Worm (Caenorhabditis elegans): ENCODE data around the gene ippk-1.

ippk-1 gene

DNA sequence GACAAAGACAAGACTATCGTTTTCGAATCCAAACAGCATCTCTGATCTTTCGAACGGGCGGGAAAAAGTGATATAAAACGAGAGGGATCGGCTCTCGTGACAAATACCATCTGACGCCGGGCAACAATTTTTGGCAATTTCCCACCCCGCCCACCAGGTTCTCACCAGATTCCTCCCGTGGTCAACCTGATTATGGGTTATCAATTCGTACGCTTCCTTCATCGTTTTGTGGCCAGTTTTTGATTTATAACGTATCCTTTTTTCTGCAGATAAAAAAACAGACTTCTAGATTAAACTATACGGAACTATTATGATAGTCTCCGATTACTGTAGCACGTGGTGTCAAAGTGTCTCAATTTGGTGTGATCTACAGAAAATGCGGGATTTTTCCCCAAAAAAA is 10.2 kb downstream of the ippk-1 start (continued):
- TF ChIP-seq lin-11 (tag; optimal IDR thresholded peaks at IDR 0.05) (no peak), sma-3 (GFP tag; optimal IDR thresholded peaks at IDR 0.05) (peak; percentile 21), lin-13 (GFP tag; optimal IDR thresholded peaks at IDR 0.05) (no peak)

DNA sequence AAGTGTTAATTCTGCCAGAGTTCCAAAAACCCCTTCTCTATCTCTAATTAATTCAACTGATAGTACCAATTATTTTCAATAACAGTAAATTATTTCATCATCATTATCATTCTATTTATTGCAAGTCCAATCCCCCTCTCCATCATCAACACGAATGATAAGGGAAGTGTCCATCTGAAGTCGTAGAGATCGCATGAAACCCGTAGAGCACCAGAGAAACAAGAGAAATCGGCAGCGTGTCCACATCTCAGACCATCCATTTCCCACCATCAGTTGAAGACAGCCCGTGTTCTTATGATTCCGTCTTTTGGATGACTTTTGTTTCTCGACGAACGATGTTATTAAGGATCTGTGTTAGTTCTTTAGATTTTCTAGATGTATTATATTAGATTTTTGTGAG is 10.8 kb downstream of the ippk-1 start:
- peak; percentile 45 for TF ChIP-seq ama-1 (optimal IDR thresholded peaks at IDR 0.05)
- no peak for TF ChIP-seq elt-1 (tag; optimal IDR thresholded peaks at IDR 0.05)
- no peak for TF ChIP-seq nhr-6 (tag; optimal IDR thresholded peaks at IDR 0.05)
- TF ChIP-seq nhr-21 (tag; optimal IDR thresholded peaks at IDR 0.05), result peak; percentile 70
- TF ChIP-seq sma-9 (GFP tag; optimal IDR thresholded peaks at IDR 0.05), result peak; percentile 8
- TF ChIP-seq sma-9 (tag; optimal IDR thresholded peaks at IDR 0.05), result no peak
- no peak for TF ChIP-seq mab-5 (tag; optimal IDR thresholded peaks at IDR 0.05)
- peak; percentile 49 for TF ChIP-seq nhr-129 (tag; optimal IDR thresholded peaks at IDR 0.05)
- TF ChIP-seq mdl-1 (tag; optimal IDR thresholded peaks at IDR 0.05), result peak in 1 of 2 experiments; percentile 12
- TF ChIP-seq nhr-25 (tag; optimal IDR thresholded peaks at IDR 0.05), result peak; percentile 15
- TF ChIP-seq sma-3 (GFP tag; optimal IDR thresholded peaks at IDR 0.05), result peak; percentile 8

- TF ChIP-seq skn-1 (tag; optimal IDR thresholded peaks at IDR 0.05) (no peak), ama-1 (optimal IDR thresholded peaks at IDR 0.05) (peak; percentile 76), nhr-12 (tag; optimal IDR thresholded peaks at IDR 0.05) (no peak), sem-4 (tag; optimal IDR thresholded peaks at IDR 0.05) (no peak), crh-2 (tag; optimal IDR thresholded peaks at IDR 0.05) (no peak), nhr-77 (tag; optimal IDR thresholded peaks at IDR 0.05) (no peak), dmd-4 (tag; optimal IDR thresholded peaks at IDR 0.05) (no peak)
These were observed 11.4 kb downstream of the ippk-1 start for ce11 chrII:12054150-12054549.

DNA sequence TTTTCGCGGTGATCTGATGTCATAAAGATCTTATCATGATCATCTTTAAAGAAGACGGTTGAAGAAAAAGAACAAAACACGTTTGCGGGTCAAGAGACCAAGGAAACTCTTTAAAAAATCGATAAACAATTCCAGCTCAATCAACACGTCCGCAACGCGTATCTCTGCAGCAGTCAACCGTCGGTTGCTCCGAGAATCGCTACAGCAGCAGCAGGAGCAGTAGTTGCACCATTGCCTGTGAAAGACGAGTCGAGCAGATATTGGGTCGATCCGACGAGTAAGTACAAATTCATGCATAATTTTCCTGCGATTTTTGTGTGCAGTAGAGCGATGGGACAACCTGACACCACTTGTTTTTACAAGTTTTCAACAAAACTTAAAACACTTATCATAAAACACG is 11.8 kb downstream of the ippk-1 start:
- no peak for TF ChIP-seq elt-1 (tag; optimal IDR thresholded peaks at IDR 0.05)
- no peak for TF ChIP-seq nhr-6 (tag; optimal IDR thresholded peaks at IDR 0.05)
- TF ChIP-seq nhr-25 (tag; optimal IDR thresholded peaks at IDR 0.05), result peak; percentile 14
- peak; percentile 50 for TF ChIP-seq ama-1 (optimal IDR thresholded peaks at IDR 0.05)

DNA sequence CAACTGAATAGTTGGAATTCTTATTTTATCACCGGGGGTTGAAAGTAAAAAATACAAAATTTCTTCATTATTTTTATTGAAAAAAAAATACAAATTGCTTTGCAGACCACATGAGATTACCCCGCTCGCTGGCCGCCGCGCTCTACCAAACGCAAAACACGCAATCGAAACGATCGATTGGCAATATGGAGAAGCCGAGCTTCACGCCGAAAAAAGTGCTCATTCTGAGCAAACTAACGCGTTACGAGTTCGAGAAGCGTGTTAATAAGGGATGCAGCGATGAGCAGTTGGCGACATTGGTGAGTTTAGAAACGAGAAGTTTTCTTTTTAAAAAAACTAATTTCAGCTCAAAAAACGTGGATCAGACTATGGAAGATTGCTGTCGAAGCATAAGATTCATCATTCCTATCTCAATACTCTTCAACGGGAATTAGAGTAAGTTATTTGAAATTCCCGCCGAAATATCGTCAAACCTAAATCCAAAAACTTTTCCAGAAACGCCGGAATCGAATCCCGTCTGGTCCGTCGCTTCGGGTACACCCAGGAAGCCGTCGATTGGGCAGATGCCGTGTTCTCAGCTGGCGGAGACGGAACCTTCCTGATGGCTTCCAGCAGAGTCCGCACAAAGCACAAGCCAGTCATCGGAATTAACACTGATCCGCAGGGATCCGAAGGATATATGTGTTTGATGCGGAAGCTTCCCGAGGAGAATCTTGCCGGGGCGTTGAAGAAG is 12.9 kb downstream of the ippk-1 start:
- TF ChIP-seq sma-3 (GFP tag; optimal IDR thresholded peaks at IDR 0.05) (no peak), lin-13 (GFP tag; optimal IDR thresholded peaks at IDR 0.05) (peak; percentile 5)

DNA sequence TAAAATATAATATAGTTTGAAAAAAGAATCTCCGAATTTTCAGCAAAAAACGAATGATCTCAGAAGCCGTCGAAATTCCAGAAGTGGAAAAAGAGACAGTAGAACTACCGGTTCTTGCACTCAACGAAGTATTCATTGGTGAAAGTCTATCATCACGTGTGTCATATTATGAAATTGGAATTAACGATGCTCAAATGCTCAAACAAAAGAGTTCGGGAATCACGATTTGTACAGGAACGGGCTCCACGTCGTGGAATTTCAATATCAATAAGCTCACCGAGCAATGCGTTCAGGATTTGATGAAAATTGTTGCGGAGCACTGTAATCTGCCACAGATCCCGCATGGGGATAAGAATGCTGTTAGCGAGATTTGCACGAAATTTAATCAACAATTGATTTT is 15.6 kb downstream of the ippk-1 start:
- no peak for TF ChIP-seq skn-1 (tag; optimal IDR thresholded peaks at IDR 0.05)
- TF ChIP-seq ama-1 (optimal IDR thresholded peaks at IDR 0.05), result peak; percentile 34
- TF ChIP-seq zag-1 (tag; optimal IDR thresholded peaks at IDR 0.05), result no peak
- TF ChIP-seq nhr-23 (tag; optimal IDR thresholded peaks at IDR 0.05), result no peak
- TF ChIP-seq mab-5 (tag; optimal IDR thresholded peaks at IDR 0.05), result no peak
- peak; percentile 18 for TF ChIP-seq sma-3 (GFP tag; optimal IDR thresholded peaks at IDR 0.05)

ce11 chrII:12059872-12060271 is 17.2 kb downstream of the ippk-1 start:
- TF ChIP-seq lin-39 (tag; optimal IDR thresholded peaks at IDR 0.05) (no peak), crh-2 (tag; optimal IDR thresholded peaks at IDR 0.05) (no peak), nhr-25 (tag; optimal IDR thresholded peaks at IDR 0.05) (peak; percentile 56), skn-1 (tag; optimal IDR thresholded peaks at IDR 0.05) (no peak), nhr-21 (tag; optimal IDR thresholded peaks at IDR 0.05) (peak; percentile 6)

DNA sequence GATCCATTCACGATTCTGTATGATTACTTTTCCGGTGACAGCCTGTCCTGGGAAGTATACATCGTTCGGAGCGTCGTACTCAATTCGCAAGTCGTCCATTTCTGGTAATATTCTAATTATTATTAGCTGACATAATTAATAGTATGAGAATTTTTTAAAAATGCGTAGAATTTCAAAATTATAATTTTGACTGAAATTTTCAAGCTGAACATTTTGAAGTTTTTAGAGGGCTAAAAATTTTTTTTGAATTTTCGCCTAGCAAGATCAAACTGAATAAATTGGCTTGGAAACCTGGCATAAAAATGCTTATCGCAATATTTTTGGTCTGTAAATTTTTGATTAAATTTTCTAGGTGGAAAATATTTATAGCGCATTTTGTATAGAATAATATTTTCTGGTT is 19.8 kb downstream of the ippk-1 start, which contains the start of gene arrd-7:
Gene arrd-7, minus strand, starts transcription at position 101 of the 400 bp plus-strand sequence.
- TF ChIP-seq nhr-10 (tag; optimal IDR thresholded peaks at IDR 0.05), result no peak
- no peak for TF ChIP-seq crh-2 (tag; optimal IDR thresholded peaks at IDR 0.05)
- no peak for TF ChIP-seq nhr-12 (tag; optimal IDR thresholded peaks at IDR 0.05)
- TF ChIP-seq ama-1 (optimal IDR thresholded peaks at IDR 0.05), result no peak
- TF ChIP-seq nhr-129 (tag; optimal IDR thresholded peaks at IDR 0.05), result no peak
- no peak for TF ChIP-seq dmd-4 (tag; optimal IDR thresholded peaks at IDR 0.05)
- no peak for TF ChIP-seq ceh-82 (tag; optimal IDR thresholded peaks at IDR 0.05)
- TF ChIP-seq alr-1 (tag; optimal IDR thresholded peaks at IDR 0.05), result no peak
- no peak for TF ChIP-seq unc-55 (GFP tag; optimal IDR thresholded peaks at IDR 0.05)
- no peak for TF ChIP-seq sma-9 (GFP tag; optimal IDR thresholded peaks at IDR 0.05)
- TF ChIP-seq sma-9 (tag; optimal IDR thresholded peaks at IDR 0.05), result no peak
- no peak for TF ChIP-seq lin-13 (GFP tag; optimal IDR thresholded peaks at IDR 0.05)
- no peak for TF ChIP-seq ceh-16 (tag; optimal IDR thresholded peaks at IDR 0.05)
- no peak for TF ChIP-seq elt-1 (tag; optimal IDR thresholded peaks at IDR 0.05)
- TF ChIP-seq nhr-6 (tag; optimal IDR thresholded peaks at IDR 0.05), result no peak
- TF ChIP-seq snpc-4 (tag; optimal IDR thresholded peaks at IDR 0.05), result no peak
- TF ChIP-seq fos-1 (tag; optimal IDR thresholded peaks at IDR 0.05), result no peak
- TF ChIP-seq ztf-4 (tag; optimal IDR thresholded peaks at IDR 0.05), result no peak
- TF ChIP-seq nhr-77 (tag; optimal IDR thresholded peaks at IDR 0.05), result no peak
- no peak for TF ChIP-seq zag-1 (tag; optimal IDR thresholded peaks at IDR 0.05)
- TF ChIP-seq Y55F3AM.14 (GFP tag; optimal IDR thresholded peaks at IDR 0.05), result no peak

All from whole organism, L2 larva.